Fruit fly (Drosophila melanogaster) whole organism, embryonic: Measurements from ENCODE around the gene Kaz-m1.
A peak's percentile ranks its signal among the peaks of the same experiment; 100 is the strongest.

Experiments used
- Abd-B ChIP-seq: fragments of 200-800 bp; sonication (Bioruptor generic); optimal IDR thresholded peaks from 2 replicates; lab custom pipeline; 2018; ENCODE audit warnings: missing biosample characterization, mild to moderate bottlenecking, missing genetic modification characterization, moderate library complexity
- Adf1 ChIP-seq: fragments of 200-800 bp; sonication (Bioruptor generic); IDR thresholded peaks from 2 replicates; pipeline ENCODE4 v1.3.6; 2022; ENCODE audit warnings: missing biosample characterization, missing genetic modification characterization
- Awh ChIP-seq: fragments of 200-800 bp; sonication (Bioruptor generic); IDR thresholded peaks from 2 replicates; pipeline ENCODE4, ENCODE4 v1.3.6; 2022; ENCODE audit warnings: missing biosample characterization, missing genetic modification characterization
- Bgb ChIP-seq: fragments of 200-800 bp; sonication (Bioruptor generic); IDR thresholded peaks from 2 replicates; pipeline ENCODE4 v1.3.6; 2022; ENCODE audit warnings: missing biosample characterization, missing genetic modification characterization; ENCODE audit not compliant: partially characterized antibody
- CG10959 ChIP-seq: fragments of 200-800 bp; sonication (Bioruptor generic); IDR thresholded peaks from 2 replicates; pipeline ENCODE4 v1.3.6; 2022; ENCODE audit warnings: missing biosample characterization, missing genetic modification characterization
- CG13123 ChIP-seq: fragments of 200-800 bp; sonication (Bioruptor generic); optimal IDR thresholded peaks from 2 replicates; lab custom pipeline; 2016; ENCODE audit warnings: missing biosample characterization, missing genetic modification characterization
- CG13894 ChIP-seq: fragments of 200-800 bp; sonication (Bioruptor generic); optimal IDR thresholded peaks from 3 replicates; lab custom pipeline; 2018; ENCODE audit warnings: missing biosample characterization, mild to moderate bottlenecking, missing genetic modification characterization, moderate library complexity
- CG15601 ChIP-seq: fragments of 200-800 bp; sonication (Bioruptor generic); optimal IDR thresholded peaks from 3 replicates; lab custom pipeline; 2019; ENCODE audit warnings: missing biosample characterization, mild to moderate bottlenecking, missing genetic modification characterization, moderate library complexity
- CG18262 ChIP-seq: fragments of 200-800 bp; optimal IDR thresholded peaks from 3 replicates; lab custom pipeline; 2019; ENCODE audit warnings: missing biosample characterization, mild to moderate bottlenecking, missing genetic modification characterization, moderate library complexity
- CG2712 ChIP-seq: fragments of 200-800 bp; optimal IDR thresholded peaks from 3 replicates; lab custom pipeline; 2019; ENCODE audit warnings: missing biosample characterization, mild to moderate bottlenecking, missing genetic modification characterization, moderate library complexity
- CG32772 ChIP-seq: fragments of 200-800 bp; sonication (Bioruptor generic); IDR thresholded peaks from 2 replicates; pipeline ENCODE4 v1.3.6; 2022; ENCODE audit warnings: missing biosample characterization, missing genetic modification characterization
- CG6813 ChIP-seq: fragments of 200-800 bp; sonication (Bioruptor generic); optimal IDR thresholded peaks from 2 replicates; lab custom pipeline; 2017; ENCODE audit warnings: missing biosample characterization, missing genetic modification characterization, mild to moderate bottlenecking, moderate library complexity, missing genetic modification reagents
- CG9437 ChIP-seq: fragments of 200-800 bp; sonication (Bioruptor generic); optimal IDR thresholded peaks from 2 replicates; lab custom pipeline; 2018; ENCODE audit warnings: missing biosample characterization, mild to moderate bottlenecking, missing genetic modification characterization
- Camta ChIP-seq: fragments of 200-800 bp; sonication (Bioruptor generic); optimal IDR thresholded peaks from 2 replicates; lab custom pipeline; 2016; ENCODE audit warnings: missing biosample characterization, missing genetic modification characterization
- D ChIP-seq, 2 experiments: fragments of 200-800 bp in 1 of 2; fragments of >200 bp in 1 of 2; sonication (Bioruptor generic) in 1 of 2; optimal IDR thresholded peaks; 2 replicates in 1 of 2; 3 replicates in 1 of 2; lab custom pipeline; 2017; ENCODE audit warnings: mild to moderate bottlenecking in 1 of 2, missing biosample characterization in 1 of 2, missing genetic modification characterization in 1 of 2, missing genetic modification reagents in 1 of 2
- Drgx ChIP-seq: fragments of 200-800 bp; sonication (Bioruptor generic); IDR thresholded peaks from 2 replicates; pipeline ENCODE4 v1.3.6; 2022; ENCODE audit warnings: missing biosample characterization, missing genetic modification characterization
- Eip74EF ChIP-seq, 2 experiments: fragments of 200-800 bp in 1 of 2; fragments of >200 bp in 1 of 2; sonication (Bioruptor generic) in 1 of 2; optimal IDR thresholded peaks; 2 replicates each; lab custom pipeline; 2017 to 2019; ENCODE audit warnings: missing biosample characterization in 2 of 2, missing genetic modification characterization in 2 of 2, mild to moderate bottlenecking in 1 of 2, moderate library complexity in 1 of 2
- HLHmδ ChIP-seq: fragments of 200-800 bp; sonication (Bioruptor generic); optimal IDR thresholded peaks from 2 replicates; lab custom pipeline; 2018; ENCODE audit warnings: missing biosample characterization, mild to moderate bottlenecking, missing genetic modification characterization, moderate library complexity
- HmgD ChIP-seq: fragments of 200-800 bp; sonication (Bioruptor generic); optimal IDR thresholded peaks from 3 replicates; lab custom pipeline; 2016; ENCODE audit warnings: missing biosample characterization, missing genetic modification characterization
- MTF-1 ChIP-seq: fragments of 200-800 bp; sonication (Bioruptor generic); optimal IDR thresholded peaks from 2 replicates; lab custom pipeline; 2018; ENCODE audit warnings: missing biosample characterization, mild to moderate bottlenecking, missing genetic modification characterization, borderline replicate concordance
- NC2β ChIP-seq: fragments of 200-800 bp; sonication (Bioruptor generic); optimal IDR thresholded peaks from 2 replicates; lab custom pipeline; 2016; ENCODE audit warnings: missing biosample characterization, missing genetic modification characterization
- Oli ChIP-seq: fragments of 200-800 bp; sonication (Bioruptor generic); optimal IDR thresholded peaks from 2 replicates; lab custom pipeline; 2018; ENCODE audit warnings: missing biosample characterization, mild to moderate bottlenecking, missing genetic modification characterization, moderate library complexity
- Opbp ChIP-seq: fragments of 200-800 bp; sonication (Bioruptor generic); IDR thresholded peaks from 3 replicates; pipeline ENCODE4 v1.3.6; 2022; ENCODE audit warnings: missing biosample characterization, missing genetic modification characterization; ENCODE audit not compliant: partially characterized antibody
- Spps ChIP-seq: fragments of 200-800 bp; sonication (Bioruptor generic); optimal IDR thresholded peaks from 2 replicates; lab custom pipeline; 2018; ENCODE audit warnings: missing biosample characterization, mild to moderate bottlenecking, missing genetic modification characterization
- Trl ChIP-seq, 3 experiments: fragments of >200 bp in 2 of 3; fragments of 200-800 bp in 1 of 3; sonication (Bioruptor generic) in 1 of 3; optimal IDR thresholded peaks; 2 replicates in 1 of 3; 3 replicates in 2 of 3; lab custom pipeline; 2016 to 2017; ENCODE audit warnings: missing biosample characterization in 1 of 3, missing genetic modification characterization in 1 of 3
- ac ChIP-seq: fragments of 200-800 bp; sonication (Bioruptor generic); optimal IDR thresholded peaks from 3 replicates; lab custom pipeline; 2017; ENCODE audit warnings: missing biosample characterization, mild to moderate bottlenecking, missing genetic modification characterization
- aop ChIP-seq: fragments of 200-800 bp; sonication (Bioruptor generic); IDR thresholded peaks from 2 replicates; pipeline ENCODE4 v1.3.6; 2022; ENCODE audit warnings: missing biosample characterization, missing genetic modification characterization
- ap ChIP-seq: fragments of 200-800 bp; sonication (Bioruptor generic); IDR thresholded peaks from 2 replicates; pipeline ENCODE4 v1.3.6; 2022; ENCODE audit warnings: missing biosample characterization, missing genetic modification characterization
- bsh ChIP-seq, 2 experiments: fragments of 200-800 bp; sonication (Bioruptor generic); optimal IDR thresholded peaks; 2 replicates each; lab custom pipeline; 2017 to 2018; ENCODE audit warnings: mild to moderate bottlenecking in 2 of 2, missing biosample characterization in 2 of 2, missing genetic modification characterization in 2 of 2, moderate library complexity in 1 of 2
- chif ChIP-seq, 2 experiments: fragments of 200-800 bp; sonication (Bioruptor generic); optimal IDR thresholded peaks; 3 replicates each; lab custom pipeline; 2016; ENCODE audit warnings: missing biosample characterization in 2 of 2, missing genetic modification characterization in 2 of 2
- chinmo ChIP-seq: fragments of 200-800 bp; sonication (Bioruptor generic); IDR thresholded peaks from 4 replicates; pipeline ENCODE4 v1.3.6; 2022; ENCODE audit warnings: missing biosample characterization, missing genetic modification characterization; ENCODE audit not compliant: partially characterized antibody
- fd96Cb ChIP-seq: fragments of 200-800 bp; sonication (Bioruptor generic); optimal IDR thresholded peaks from 2 replicates; lab custom pipeline; 2018; ENCODE audit warnings: missing biosample characterization, mild to moderate bottlenecking, missing genetic modification characterization, moderate library complexity
- gcm ChIP-seq: fragments of 200-800 bp; sonication (Bioruptor generic); optimal IDR thresholded peaks from 2 replicates; lab custom pipeline; 2019; ENCODE audit warnings: missing biosample characterization, mild to moderate bottlenecking, missing genetic modification characterization, moderate library complexity
- gro ChIP-seq: fragments of 200-800 bp; sonication (Bioruptor generic); optimal IDR thresholded peaks from 2 replicates; lab custom pipeline; 2016; ENCODE audit warnings: missing biosample characterization, missing genetic modification characterization
- h ChIP-seq: fragments of >200 bp; optimal IDR thresholded peaks from 2 replicates; lab custom pipeline; 2017
- jigr1 ChIP-seq: fragments of 200-800 bp; sonication (Bioruptor generic); IDR thresholded peaks from 3 replicates; pipeline ENCODE4 v1.3.6; 2022; ENCODE audit warnings: missing biosample characterization, missing genetic modification characterization
- lab ChIP-seq: fragments of 200-800 bp; sonication (Bioruptor generic); optimal IDR thresholded peaks from 3 replicates; lab custom pipeline; 2017; ENCODE audit warnings: missing biosample characterization, missing genetic modification characterization, mild to moderate bottlenecking, moderate library complexity, missing genetic modification reagents
- lola ChIP-seq, 3 experiments: fragments of >200 bp in 2 of 3; fragments of 200-800 bp in 1 of 3; sonication (Bioruptor generic) in 1 of 3; optimal IDR thresholded peaks; 2 replicates each; lab custom pipeline; 2017 to 2019; ENCODE audit warnings: missing biosample characterization in 3 of 3, missing genetic modification characterization in 3 of 3, mild to moderate bottlenecking in 1 of 3, moderate library complexity in 1 of 3
- pb ChIP-seq: fragments of 200-800 bp; sonication (Bioruptor generic); optimal IDR thresholded peaks from 3 replicates; lab custom pipeline; 2016; ENCODE audit warnings: missing biosample characterization, missing genetic modification characterization
- pzg ChIP-seq: fragments of 200-800 bp; sonication (Bioruptor generic); optimal IDR thresholded peaks from 3 replicates; lab custom pipeline; 2018; ENCODE audit warnings: missing biosample characterization, mild to moderate bottlenecking, missing genetic modification characterization, moderate library complexity
- repo ChIP-seq: fragments of 200-800 bp; sonication (Bioruptor generic); optimal IDR thresholded peaks from 2 replicates; lab custom pipeline; 2016; ENCODE audit warnings: missing biosample characterization, missing genetic modification characterization
- row ChIP-seq: fragments of 200-800 bp; sonication (Bioruptor generic); IDR thresholded peaks from 3 replicates; pipeline ENCODE4 v1.3.6; 2022; ENCODE audit warnings: missing biosample characterization, missing genetic modification characterization
- sqz ChIP-seq: fragments of 200-800 bp; sonication (Bioruptor generic); optimal IDR thresholded peaks from 3 replicates; lab custom pipeline; 2018; ENCODE audit warnings: missing biosample characterization, mild to moderate bottlenecking, missing genetic modification characterization
- ssp ChIP-seq: fragments of 200-800 bp; sonication (Bioruptor generic); IDR thresholded peaks from 2 replicates; pipeline ENCODE4 v1.3.6; 2022; ENCODE audit warnings: missing biosample characterization, missing genetic modification characterization
- tll ChIP-seq, 2 experiments: fragments of 200-800 bp in 1 of 2; fragments of >200 bp in 1 of 2; sonication (Bioruptor generic) in 1 of 2; optimal IDR thresholded peaks; 2 replicates each; lab custom pipeline; 2017 to 2019; ENCODE audit warnings: missing biosample characterization in 2 of 2, missing genetic modification characterization in 2 of 2, mild to moderate bottlenecking in 1 of 2, moderate library complexity in 1 of 2

The Kaz-m1 gene

DNA sequence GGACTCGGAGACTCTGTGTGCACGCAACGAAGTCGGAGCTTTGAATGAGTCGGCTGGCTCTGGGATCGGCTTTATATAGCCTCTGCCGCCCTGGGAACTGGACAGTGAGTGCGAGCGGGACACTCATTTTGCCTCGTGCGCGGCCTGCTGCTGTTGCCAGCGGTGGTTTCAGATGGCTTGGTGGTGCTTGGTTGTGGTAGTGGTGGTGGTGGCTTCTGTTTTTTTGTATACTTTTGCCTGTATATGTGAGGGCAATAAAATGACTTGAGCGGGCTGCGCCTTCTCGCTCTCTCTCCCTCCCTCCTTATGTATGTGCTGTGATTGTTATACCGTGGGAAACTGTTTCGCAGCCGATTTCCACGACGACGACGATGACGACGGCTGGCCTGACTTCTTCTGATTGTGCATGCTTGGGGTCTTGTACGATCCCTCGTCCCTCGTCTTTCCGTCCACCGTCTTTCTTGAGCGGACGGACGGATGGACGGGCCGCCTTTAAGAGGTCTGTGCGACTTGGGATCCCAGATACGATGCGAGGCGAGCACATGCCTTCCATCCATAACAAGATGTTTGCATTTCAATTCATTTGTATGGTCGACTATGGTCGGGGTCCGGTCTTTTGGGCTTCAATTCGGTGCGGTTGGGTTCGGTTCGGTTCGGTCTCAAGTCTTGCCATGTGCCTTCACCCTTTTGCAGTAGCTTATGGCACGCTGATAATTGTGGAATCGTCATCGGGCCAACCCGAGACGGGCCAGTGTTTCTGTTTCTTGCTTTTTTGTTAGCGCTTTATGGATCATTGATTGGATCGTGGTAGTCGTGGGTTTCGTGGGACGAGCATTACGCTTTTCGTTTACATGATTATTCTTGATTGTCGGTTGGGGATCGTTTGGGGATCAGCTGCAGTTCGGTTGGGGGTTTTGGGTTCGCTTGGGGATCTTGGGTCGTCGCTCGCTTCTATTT is 8.3 kb upstream of the Kaz-m1 start (continued):
- TF ChIP-seq Trl (optimal IDR thresholded peaks at IDR 0.05; lab: Kevin White, UChicago) (peak; percentile 10 to 36), Trl (GFP tag; optimal IDR thresholded peaks at IDR 0.05; lab: Kevin White, UChicago) (no peak), CG9437 (GFP tag; lab: Kevin White, UChicago) (no peak), sqz (GFP tag; lab: Kevin White, UChicago) (peak; percentile 98), pb (GFP tag; lab: Kevin White, UChicago) (no peak), Oli (tag; lab: Kevin White, UChicago) (no peak), D (optimal IDR thresholded peaks at IDR 0.05; lab: Kevin White, UChicago) (peak; percentile 49), D (GFP tag; optimal IDR thresholded peaks at IDR 0.05; lab: Kevin White, UChicago) (peak; percentile 28), Awh (peak; percentile 13; the same call in 1 of the 2 replicates), repo (GFP tag; lab: Kevin White, UChicago) (no peak), CG18262 (tag; lab: Kevin White, UChicago) (peak; percentile 21), Abd-B (GFP tag; lab: Kevin White, UChicago) (peak; percentile 61), CG13123 (peak; percentile 25), ap (GFP tag; lab: Robert Waterston, UW) (0 out of 2 replicates have a peak, but pooled peaks have one; percentile 13), Bgb (GFP tag; lab: Robert Waterston, UW) (peak; percentile 45; the same call in 1 of the 2 replicates), Drgx (GFP tag; lab: Robert Waterston, UW) (peak; percentile 58), CG32772 (GFP tag; lab: Robert Waterston, UW) (no peak), bsh (GFP tag; optimal IDR thresholded peaks at IDR 0.05; lab: Kevin White, UChicago) (peak; percentile 3 to 22), chif (GFP tag; optimal IDR thresholded peaks at IDR 0.05; lab: Kevin White, UChicago) (peak in 1 of 2 experiments; percentile 35), HLHmδ (GFP tag; lab: Kevin White, UChicago) (peak; percentile 100), Eip74EF (GFP tag; optimal IDR thresholded peaks at IDR 0.05; lab: Kevin White, UChicago) (peak in 1 of 2 experiments; percentile 38), aop (no peak), Opbp (GFP tag; lab: Robert Waterston, UW) (no peak; the same call in 2 of the 3 replicates), gro (GFP tag; lab: Kevin White, UChicago) (peak; percentile 67), CG13894 (tag; lab: Kevin White, UChicago) (peak; percentile 3), NC2β (peak; percentile 12), CG15601 (tag; lab: Kevin White, UChicago) (peak; percentile 26), lola (GFP tag; optimal IDR thresholded peaks at IDR 0.05; lab: Kevin White, UChicago) (no peak), tll (GFP tag; optimal IDR thresholded peaks at IDR 0.05; lab: Kevin White, UChicago) (peak in 1 of 2 experiments; percentile 86), CG10959 (no peak), ac (peak; percentile 88), row (0 out of 3 replicates have a peak, but pooled peaks have one; percentile 16), jigr1 (GFP tag; lab: Robert Waterston, UW) (no peak), lab (GFP tag; lab: Kevin White, UChicago) (peak; percentile 43), Adf1 (peak; percentile 83), MTF-1 (GFP tag; lab: Kevin White, UChicago) (peak; percentile 43), chinmo (GFP tag; lab: Robert Waterston, UW) (peak; percentile 97), HmgD (GFP tag; lab: Kevin White, UChicago) (no peak), pzg (no peak), gcm (GFP tag; lab: Kevin White, UChicago) (peak; percentile 80), Camta (GFP tag; lab: Kevin White, UChicago) (no peak), ssp (GFP tag; lab: Robert Waterston, UW) (no peak), h (lab: Kevin White, UChicago) (peak; percentile 69), CG2712 (tag; lab: Kevin White, UChicago) (peak; percentile 40), Spps (peak; percentile 2), CG6813 (GFP tag; lab: Kevin White, UChicago) (no peak), fd96Cb (tag; lab: Kevin White, UChicago) (no peak)
